Fruit fly (Drosophila melanogaster) whole organism, embryonic: Measurements from ENCODE around the gene CG44040.
A peak's percentile ranks its signal among the peaks of the same experiment; 100 is the strongest.

Experiments used
- Abd-B ChIP-seq: fragments of 200-800 bp; sonication (Bioruptor generic); optimal IDR thresholded peaks from 2 replicates; lab custom pipeline; 2018; ENCODE audit warnings: missing biosample characterization, mild to moderate bottlenecking, missing genetic modification characterization, moderate library complexity
- Ada2b ChIP-seq: fragments of 200-800 bp; sonication (Bioruptor generic); IDR thresholded peaks from 2 replicates; pipeline ENCODE4 v1.3.6; 2022; ENCODE audit warnings: missing biosample characterization, missing genetic modification characterization
- Awh ChIP-seq: fragments of 200-800 bp; sonication (Bioruptor generic); IDR thresholded peaks from 2 replicates; pipeline ENCODE4, ENCODE4 v1.3.6; 2022; ENCODE audit warnings: missing biosample characterization, missing genetic modification characterization
- CG10565 ChIP-seq: fragments of 200-800 bp; sonication (Bioruptor generic); optimal IDR thresholded peaks from 3 replicates; lab custom pipeline; 2016; ENCODE audit warnings: missing biosample characterization, mild to moderate bottlenecking, missing genetic modification characterization
- CG11398 ChIP-seq: fragments of 200-800 bp; sonication (Bioruptor generic); optimal IDR thresholded peaks from 2 replicates; lab custom pipeline; 2016; ENCODE audit warnings: missing biosample characterization, missing genetic modification characterization
- CG12942 ChIP-seq: fragments of 200-800 bp; sonication (Bioruptor generic); optimal IDR thresholded peaks from 3 replicates; lab custom pipeline; 2016; ENCODE audit warnings: missing biosample characterization, missing genetic modification characterization
- CG13287 ChIP-seq: fragments of 200-800 bp; sonication (Bioruptor generic); IDR thresholded peaks from 2 replicates; pipeline ENCODE4 v1.3.6; 2022; ENCODE audit warnings: missing biosample characterization, missing genetic modification characterization; ENCODE audit not compliant: partially characterized antibody
- CG14441 ChIP-seq: fragments of 200-800 bp; sonication (Bioruptor generic); IDR thresholded peaks from 2 replicates; pipeline ENCODE4 v1.3.6; 2022; ENCODE audit warnings: missing biosample characterization, missing genetic modification characterization
- CG1603 ChIP-seq: fragments of 200-800 bp; sonication (Bioruptor generic); optimal IDR thresholded peaks from 2 replicates; lab custom pipeline; 2019; ENCODE audit warnings: missing biosample characterization, mild to moderate bottlenecking, missing genetic modification characterization, moderate library complexity
- CG17568 ChIP-seq: fragments of 200-800 bp; sonication (Bioruptor generic); optimal IDR thresholded peaks from 2 replicates; lab custom pipeline; 2018; ENCODE audit warnings: missing biosample characterization, mild to moderate bottlenecking, missing genetic modification characterization, moderate library complexity
- CG2712 ChIP-seq: fragments of 200-800 bp; optimal IDR thresholded peaks from 3 replicates; lab custom pipeline; 2019; ENCODE audit warnings: missing biosample characterization, mild to moderate bottlenecking, missing genetic modification characterization, moderate library complexity
- CG42726 ChIP-seq: fragments of 200-800 bp; sonication (Bioruptor generic); IDR thresholded peaks from 2 replicates; pipeline ENCODE4 v1.3.6; 2022; ENCODE audit warnings: missing biosample characterization, missing genetic modification characterization; ENCODE audit not compliant: partially characterized antibody
- CG4404 ChIP-seq: fragments of 200-800 bp; sonication (Bioruptor generic); IDR thresholded peaks from 2 replicates; pipeline ENCODE4 v1.3.6; 2022; ENCODE audit warnings: missing biosample characterization, missing genetic modification characterization
- CG6683 ChIP-seq: fragments of 200-800 bp; sonication (Bioruptor generic); optimal IDR thresholded peaks from 2 replicates; lab custom pipeline; 2017; ENCODE audit warnings: missing biosample characterization, mild to moderate bottlenecking, missing genetic modification characterization, missing genetic modification reagents
- CG7556 ChIP-seq: fragments of 200-800 bp; sonication (Bioruptor generic); optimal IDR thresholded peaks from 2 replicates; lab custom pipeline; 2017; ENCODE audit warnings: missing biosample characterization, mild to moderate bottlenecking, missing genetic modification characterization
- CG9797 ChIP-seq: fragments of 200-800 bp; sonication (Bioruptor generic); optimal IDR thresholded peaks from 3 replicates; lab custom pipeline; 2018; ENCODE audit warnings: missing biosample characterization, mild to moderate bottlenecking, missing genetic modification characterization
- CG9817 ChIP-seq: fragments of 200-800 bp; sonication (Bioruptor generic); optimal IDR thresholded peaks from 2 replicates; lab custom pipeline; 2018; ENCODE audit warnings: missing biosample characterization, mild to moderate bottlenecking, missing genetic modification characterization, moderate library complexity
- Camta ChIP-seq: fragments of 200-800 bp; sonication (Bioruptor generic); optimal IDR thresholded peaks from 2 replicates; lab custom pipeline; 2016; ENCODE audit warnings: missing biosample characterization, missing genetic modification characterization
- CkIIα-i1 ChIP-seq: fragments of 200-800 bp; sonication (Bioruptor generic); IDR thresholded peaks from 2 replicates; pipeline ENCODE4 v1.3.6; 2022; ENCODE audit warnings: missing biosample characterization, missing genetic modification characterization
- Dbx ChIP-seq: fragments of 200-800 bp; sonication (Bioruptor generic); IDR thresholded peaks from 3 replicates; pipeline ENCODE4 v1.3.6; 2022; ENCODE audit warnings: missing biosample characterization, missing genetic modification characterization
- Dip2 ChIP-seq: fragments of 200-800 bp; sonication (Bioruptor generic); IDR thresholded peaks from 2 replicates; pipeline ENCODE4 v1.3.6; 2022; ENCODE audit warnings: missing biosample characterization, missing genetic modification characterization
- Drgx ChIP-seq: fragments of 200-800 bp; sonication (Bioruptor generic); IDR thresholded peaks from 2 replicates; pipeline ENCODE4 v1.3.6; 2022; ENCODE audit warnings: missing biosample characterization, missing genetic modification characterization
- Elba2 ChIP-seq: fragments of 200-800 bp; sonication (Bioruptor generic); optimal IDR thresholded peaks from 3 replicates; lab custom pipeline; 2016; ENCODE audit warnings: missing biosample characterization, missing genetic modification characterization
- Fer1 ChIP-seq: fragments of 200-800 bp; sonication (Bioruptor generic); optimal IDR thresholded peaks from 2 replicates; lab custom pipeline; 2017; ENCODE audit warnings: missing biosample characterization, mild to moderate bottlenecking, missing genetic modification characterization
- H2.0 ChIP-seq: fragments of 200-800 bp; sonication (Bioruptor generic); IDR thresholded peaks from 2 replicates; pipeline ENCODE4 v1.3.6; 2022; ENCODE audit warnings: missing biosample characterization, missing genetic modification characterization
- HLH4C ChIP-seq: fragments of 200-800 bp; sonication (Bioruptor generic); IDR thresholded peaks from 3 replicates; pipeline ENCODE4 v1.3.6; 2022; ENCODE audit warnings: missing biosample characterization, missing genetic modification characterization; ENCODE audit not compliant: partially characterized antibody
- Hey ChIP-seq: fragments of 200-800 bp; sonication (Bioruptor generic); optimal IDR thresholded peaks from 3 replicates; lab custom pipeline; 2018; ENCODE audit warnings: missing biosample characterization, mild to moderate bottlenecking, missing genetic modification characterization
- Hmx ChIP-seq: fragments of 200-800 bp; sonication (Bioruptor generic); optimal IDR thresholded peaks from 2 replicates; lab custom pipeline; 2016; ENCODE audit warnings: missing biosample characterization, missing genetic modification characterization
- Spps ChIP-seq: fragments of 200-800 bp; sonication (Bioruptor generic); optimal IDR thresholded peaks from 2 replicates; lab custom pipeline; 2018; ENCODE audit warnings: missing biosample characterization, mild to moderate bottlenecking, missing genetic modification characterization
- Ssrp ChIP-seq: fragments of 200-800 bp; sonication (Bioruptor generic); optimal IDR thresholded peaks from 2 replicates; lab custom pipeline; 2018; ENCODE audit warnings: missing biosample characterization, mild to moderate bottlenecking, missing genetic modification characterization, moderate library complexity
- Xbp1 ChIP-seq: fragments of 200-800 bp; sonication (Bioruptor generic); optimal IDR thresholded peaks from 3 replicates; lab custom pipeline; 2016; ENCODE audit warnings: missing biosample characterization, mild to moderate bottlenecking, missing genetic modification characterization
- amos ChIP-seq: fragments of 200-800 bp; sonication (Bioruptor generic); IDR thresholded peaks from 2 replicates; pipeline ENCODE4 v1.3.6; 2022; ENCODE audit warnings: missing biosample characterization, missing genetic modification characterization; ENCODE audit not compliant: partially characterized antibody
- bsh ChIP-seq, 2 experiments: fragments of 200-800 bp; sonication (Bioruptor generic); optimal IDR thresholded peaks; 2 replicates each; lab custom pipeline; 2017 to 2018; ENCODE audit warnings: mild to moderate bottlenecking in 2 of 2, missing biosample characterization in 2 of 2, missing genetic modification characterization in 2 of 2, moderate library complexity in 1 of 2
- chinmo ChIP-seq: fragments of 200-800 bp; sonication (Bioruptor generic); IDR thresholded peaks from 4 replicates; pipeline ENCODE4 v1.3.6; 2022; ENCODE audit warnings: missing biosample characterization, missing genetic modification characterization; ENCODE audit not compliant: partially characterized antibody
- eyg ChIP-seq: fragments of 200-800 bp; sonication (Bioruptor generic); optimal IDR thresholded peaks from 3 replicates; lab custom pipeline; 2016; ENCODE audit warnings: missing biosample characterization, missing genetic modification characterization
- fd96Cb ChIP-seq: fragments of 200-800 bp; sonication (Bioruptor generic); optimal IDR thresholded peaks from 2 replicates; lab custom pipeline; 2018; ENCODE audit warnings: missing biosample characterization, mild to moderate bottlenecking, missing genetic modification characterization, moderate library complexity
- grn ChIP-seq: fragments of 200-800 bp; sonication (Bioruptor generic); optimal IDR thresholded peaks from 3 replicates; lab custom pipeline; 2017; ENCODE audit warnings: missing biosample characterization, missing genetic modification characterization
- gsb ChIP-seq: fragments of 200-800 bp; sonication (Bioruptor generic); IDR thresholded peaks from 2 replicates; pipeline ENCODE4 v1.3.6; 2022; ENCODE audit warnings: missing biosample characterization, missing genetic modification characterization
- her ChIP-seq: fragments of 200-800 bp; sonication (Bioruptor generic); optimal IDR thresholded peaks from 2 replicates; lab custom pipeline; 2016; ENCODE audit warnings: missing biosample characterization, missing genetic modification characterization
- klu ChIP-seq: fragments of 200-800 bp; sonication (Bioruptor generic); IDR thresholded peaks from 2 replicates; pipeline ENCODE4 v1.3.6; 2022; ENCODE audit warnings: missing biosample characterization, missing genetic modification characterization
- pb ChIP-seq: fragments of 200-800 bp; sonication (Bioruptor generic); optimal IDR thresholded peaks from 3 replicates; lab custom pipeline; 2016; ENCODE audit warnings: missing biosample characterization, missing genetic modification characterization
- pzg ChIP-seq: fragments of 200-800 bp; sonication (Bioruptor generic); optimal IDR thresholded peaks from 3 replicates; lab custom pipeline; 2018; ENCODE audit warnings: missing biosample characterization, mild to moderate bottlenecking, missing genetic modification characterization, moderate library complexity
- repo ChIP-seq: fragments of 200-800 bp; sonication (Bioruptor generic); optimal IDR thresholded peaks from 2 replicates; lab custom pipeline; 2016; ENCODE audit warnings: missing biosample characterization, missing genetic modification characterization
- sob ChIP-seq: fragments of 200-800 bp; sonication (Bioruptor generic); IDR thresholded peaks from 2 replicates; pipeline ENCODE4 v1.3.6; 2022; ENCODE audit warnings: missing biosample characterization, missing genetic modification characterization
- tap ChIP-seq: fragments of 200-800 bp; optimal IDR thresholded peaks from 3 replicates; lab custom pipeline; 2019; ENCODE audit warnings: missing biosample characterization, mild to moderate bottlenecking, missing genetic modification characterization, moderate library complexity
- tll ChIP-seq, 2 experiments: fragments of 200-800 bp in 1 of 2; fragments of >200 bp in 1 of 2; sonication (Bioruptor generic) in 1 of 2; optimal IDR thresholded peaks; 2 replicates each; lab custom pipeline; 2017 to 2019; ENCODE audit warnings: missing biosample characterization in 2 of 2, missing genetic modification characterization in 2 of 2, mild to moderate bottlenecking in 1 of 2, moderate library complexity in 1 of 2
- trh ChIP-seq: fragments of 200-800 bp; sonication (Bioruptor generic); optimal IDR thresholded peaks from 2 replicates; lab custom pipeline; 2016; ENCODE audit warnings: missing biosample characterization, missing genetic modification characterization
- vnd ChIP-seq: fragments of 200-800 bp; sonication (Bioruptor generic); IDR thresholded peaks from 3 replicates; pipeline ENCODE4 v1.3.6; 2022; ENCODE audit warnings: missing biosample characterization, missing genetic modification characterization; ENCODE audit not compliant: partially characterized antibody

Gene CG44040

DNA sequence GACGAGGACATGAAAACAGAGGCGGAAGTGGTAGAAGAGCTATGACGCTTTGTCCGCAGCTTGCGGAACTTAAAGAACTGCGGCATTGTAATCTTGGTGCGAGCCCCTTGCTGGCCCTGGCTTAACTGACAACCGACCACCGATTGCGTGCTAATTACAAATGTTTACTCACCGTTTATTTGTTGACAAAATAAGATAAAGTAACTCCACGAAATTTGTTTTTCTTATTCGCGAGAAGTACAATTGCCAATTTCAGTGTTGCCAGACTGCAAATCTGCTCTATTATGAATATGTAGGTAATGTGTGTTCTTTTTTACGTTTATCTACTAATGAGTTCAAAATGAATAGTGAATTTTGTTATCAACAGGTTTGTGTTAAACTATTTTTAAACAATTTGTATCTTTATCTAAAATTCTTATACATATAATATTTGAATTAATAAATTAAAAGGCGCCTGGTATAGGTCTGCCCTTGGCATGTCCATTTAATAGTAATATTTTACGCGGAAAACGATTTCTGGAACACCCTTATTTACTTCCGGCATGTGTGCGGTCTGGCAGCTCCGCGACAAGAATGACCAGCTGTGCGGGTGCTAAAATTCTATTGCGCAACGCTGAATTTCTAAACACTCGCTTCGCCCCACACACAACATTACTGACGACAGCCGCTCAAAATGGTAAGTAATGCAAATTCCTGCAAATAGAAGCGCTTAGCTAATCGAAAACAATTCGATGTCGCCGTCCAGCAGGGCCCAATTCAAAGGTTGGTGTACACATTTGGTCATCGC is 36.7 kb downstream of the CG44040 start, which contains the start of the genes Atg4b and Hibch (continued):
- TF ChIP-seq gsb (GFP tag; lab: Robert Waterston, UW) (no peak; the same call in 1 of the 2 replicates), HLH4C (GFP tag; lab: Robert Waterston, UW) (no peak), grn (no peak), repo (no peak), tll (GFP tag; optimal IDR thresholded peaks at IDR 0.05; lab: Kevin White, UChicago) (peak in 1 of 2 experiments; percentile 10), CG17568 (GFP tag; lab: Kevin White, UChicago) (no peak), bsh (GFP tag; optimal IDR thresholded peaks at IDR 0.05; lab: Kevin White, UChicago) (peak; percentile 38 to 79), Dbx (GFP tag; lab: Robert Waterston, UW) (peak; percentile 81), CG4404 (GFP tag; lab: Robert Waterston, UW) (peak; percentile 87), klu (peak; percentile 87), CG42726 (GFP tag; lab: Robert Waterston, UW) (peak; percentile 64), CG1603 (peak; percentile 78), vnd (GFP tag; lab: Robert Waterston, UW) (no peak), CG9817 (peak; percentile 90), CG14441 (GFP tag; lab: Robert Waterston, UW) (peak; percentile 78), Drgx (GFP tag; lab: Robert Waterston, UW) (peak; percentile 72), CG11398 (GFP tag; lab: Kevin White, UChicago) (no peak), pzg (GFP tag; lab: Kevin White, UChicago) (peak; percentile 47), Spps (peak; percentile 65), chinmo (GFP tag; lab: Robert Waterston, UW) (no peak), CG12942 (GFP tag; lab: Kevin White, UChicago) (peak; percentile 74), Hey (peak; percentile 31), fd96Cb (tag; lab: Kevin White, UChicago) (peak; percentile 82), CG13287 (peak; percentile 14; the same call in 1 of the 2 replicates), CG9797 (GFP tag; lab: Kevin White, UChicago) (peak; percentile 38), eyg (GFP tag; lab: Kevin White, UChicago) (no peak), Ssrp (tag; lab: Kevin White, UChicago) (peak; percentile 85), Camta (GFP tag; lab: Kevin White, UChicago) (no peak), Awh (0 out of 2 replicates have a peak, but pooled peaks have one; percentile 47), Ada2b (GFP tag; lab: Robert Waterston, UW) (peak; percentile 79), trh (GFP tag; lab: Kevin White, UChicago) (peak; percentile 45), Fer1 (GFP tag; lab: Kevin White, UChicago) (peak; percentile 90), tap (no peak), CG2712 (peak; percentile 92), Elba2 (peak; percentile 84), CG6683 (peak; percentile 68), CkIIα-i1 (GFP tag; lab: Robert Waterston, UW) (no peak), Xbp1 (GFP tag; lab: Kevin White, UChicago) (peak; percentile 88), sob (GFP tag; lab: Robert Waterston, UW) (peak; percentile 83), Dip2 (GFP tag; lab: Robert Waterston, UW) (no peak), CG10565 (GFP tag; lab: Kevin White, UChicago) (no peak), pb (no peak), H2.0 (GFP tag; lab: Robert Waterston, UW) (peak; percentile 60), Hmx (GFP tag; lab: Kevin White, UChicago) (no peak), her (GFP tag; lab: Kevin White, UChicago) (no peak), amos (GFP tag; lab: Robert Waterston, UW) (peak; percentile 41; the same call in 1 of the 2 replicates), CG7556 (GFP tag; lab: Kevin White, UChicago) (peak; percentile 87), Abd-B (no peak)
